Worm (Caenorhabditis elegans) whole organism, young adult: ENCODE measurements around the gene F09G8.10.

Experiments
- B0019.2 ChIP-seq: fragments of 200-800 bp; sonication (Bioruptor generic); conservative IDR thresholded peaks from 2 replicates; pipeline ENCODE4 v1.3.6; 2022; ENCODE audit warnings: missing genetic modification reagents, missing genetic modification characterization, missing compliant biosample characterization
- B0035.1 ChIP-seq: sonication (generic microtip); optimal IDR thresholded peaks from 2 replicates; lab custom pipeline; 2016; ENCODE audit warnings: missing genetic modification characterization, mild to moderate bottlenecking, missing compliant biosample characterization, missing genotype, missing genetic modification reagents
- B0261.1 ChIP-seq: sonication (generic microtip); optimal IDR thresholded peaks from 2 replicates; lab custom pipeline; 2016; ENCODE audit warnings: mild to moderate bottlenecking, missing genetic modification characterization, moderate library complexity, missing compliant biosample characterization
- F10E7.11 ChIP-seq: sonication (generic microtip); optimal IDR thresholded peaks from 2 replicates; lab custom pipeline; 2017; ENCODE audit warnings: mild to moderate bottlenecking, missing genetic modification characterization, moderate library complexity, missing compliant biosample characterization
- F23B12.7 ChIP-seq: sonication (generic microtip); optimal IDR thresholded peaks from 2 replicates; lab custom pipeline; 2017; ENCODE audit warnings: missing genetic modification characterization, mild to moderate bottlenecking, missing compliant biosample characterization, antibody characterized with exemption, moderate library complexity; ENCODE audit not compliant: insufficient read depth
- K12H6.12 ChIP-seq: fragments of 200-800 bp; sonication (Bioruptor generic); optimal IDR thresholded peaks from 2 replicates; lab custom pipeline; 2018; ENCODE audit warnings: mild to moderate bottlenecking, missing genetic modification characterization, missing compliant biosample characterization
- Y67H2A.10 ChIP-seq: fragments of 200-800 bp; sonication (Bioruptor generic); conservative IDR thresholded peaks from 2 replicates; pipeline ENCODE4 v1.3.6; 2022; ENCODE audit warnings: missing genetic modification reagents, missing genetic modification characterization, missing compliant biosample characterization
- ZK185.1 ChIP-seq: sonication (generic microtip); optimal IDR thresholded peaks from 2 replicates; lab custom pipeline; 2016; ENCODE audit warnings: mild to moderate bottlenecking, missing genetic modification characterization, missing compliant biosample characterization; ENCODE audit not compliant: poor library complexity, severe bottlenecking
- aptf-3 ChIP-seq: fragments of 200-800 bp; sonication (Bioruptor generic); IDR thresholded peaks from 2 replicates; pipeline ENCODE4 v1.3.6; 2022; ENCODE audit warnings: missing genetic modification characterization, missing compliant biosample characterization
- athp-1 ChIP-seq: sonication (generic microtip); optimal IDR thresholded peaks from 2 replicates; lab custom pipeline; 2017; ENCODE audit warnings: mild to moderate bottlenecking, missing genetic modification characterization, missing compliant biosample characterization
- attf-5 ChIP-seq: fragments of 200-800 bp; sonication (Bioruptor generic); optimal IDR thresholded peaks from 2 replicates; lab custom pipeline; 2018; ENCODE audit warnings: mild to moderate bottlenecking, missing genetic modification characterization, missing compliant biosample characterization
- bed-2 ChIP-seq: fragments of 200-800 bp; sonication (Bioruptor generic); IDR thresholded peaks from 2 replicates; pipeline ENCODE4 v1.3.6; 2022; ENCODE audit warnings: missing genetic modification reagents, missing genetic modification characterization, missing compliant biosample characterization
- cebp-1 ChIP-seq, 2 experiments: fragments of 200-800 bp in 1 of 2; sonication (Bioruptor generic) in 1 of 2; sonication (generic microtip) in 1 of 2; IDR thresholded peaks in 1 of 2; optimal IDR thresholded peaks in 1 of 2; 2 replicates each; pipeline versions ENCODE4 v1.3.6 to Lab custom; 2017 to 2022; ENCODE audit warnings: missing compliant biosample characterization in 2 of 2, missing genetic modification characterization in 2 of 2, mild to moderate bottlenecking in 1 of 2, missing genetic modification reagents in 1 of 2, moderate library complexity in 1 of 2
- cebp-2 ChIP-seq: fragments of 200-800 bp; sonication (Bioruptor generic); IDR thresholded peaks from 2 replicates; pipeline ENCODE4 v1.3.6; 2022; ENCODE audit warnings: missing genetic modification characterization, missing compliant biosample characterization
- ceh-100 ChIP-seq: fragments of 200-800 bp; sonication (Bioruptor generic); IDR thresholded peaks from 2 replicates; pipeline ENCODE4 v1.3.6; 2022; ENCODE audit warnings: missing genetic modification reagents, missing genetic modification characterization, missing compliant biosample characterization
- ceh-27 ChIP-seq: fragments of 200-800 bp; sonication (Bioruptor generic); optimal IDR thresholded peaks from 2 replicates; lab custom pipeline; 2018; ENCODE audit warnings: mild to moderate bottlenecking, missing genetic modification characterization, moderate library complexity, missing compliant biosample characterization
- ceh-79 ChIP-seq: sonication (generic microtip); optimal IDR thresholded peaks from 2 replicates; lab custom pipeline; 2017; ENCODE audit warnings: mild to moderate bottlenecking, missing genetic modification characterization, missing compliant biosample characterization
- ceh-91 ChIP-seq: fragments of 200-800 bp; sonication (Bioruptor generic); IDR thresholded peaks from 2 replicates; pipeline ENCODE4 v1.3.6; 2022; ENCODE audit warnings: missing genetic modification reagents, missing genetic modification characterization, missing compliant biosample characterization
- die-1 ChIP-seq: sonication (generic microtip); optimal IDR thresholded peaks from 2 replicates; lab custom pipeline; 2016; ENCODE audit warnings: missing genotype, mild to moderate bottlenecking, missing genetic modification characterization, missing compliant biosample characterization
- dpl-1 ChIP-seq: fragments of 150-350 bp; optimal IDR thresholded peaks from 2 replicates; lab custom pipeline; 2014; ENCODE audit warnings: missing biosample characterization, missing genetic modification reagents, missing genetic modification characterization
- egl-44 ChIP-seq: fragments of 200-800 bp; sonication (Bioruptor generic); IDR thresholded peaks from 2 replicates; pipeline ENCODE4 v1.3.6; 2022; ENCODE audit warnings: missing genetic modification reagents, missing genetic modification characterization, missing compliant biosample characterization
- hmg-1.2 ChIP-seq: fragments of 200-800 bp; sonication (Bioruptor generic); IDR thresholded peaks from 2 replicates; pipeline ENCODE4 v1.3.6; 2022; ENCODE audit warnings: missing genetic modification reagents, missing genetic modification characterization, missing compliant biosample characterization
- hrde-1 ChIP-seq: sonication (generic microtip); optimal IDR thresholded peaks from 2 replicates; lab custom pipeline; 2016; ENCODE audit warnings: missing genetic modification characterization, mild to moderate bottlenecking, missing compliant biosample characterization, moderate library complexity, missing genotype, missing genetic modification reagents, borderline replicate concordance
- hsf-1 ChIP-seq: fragments of 200-800 bp; sonication (Bioruptor generic); IDR thresholded peaks from 2 replicates; pipeline ENCODE4 v1.3.6; 2022; ENCODE audit warnings: missing genetic modification reagents, missing genetic modification characterization, missing compliant biosample characterization
- let-526 ChIP-seq: fragments of 200-800 bp; sonication (Bioruptor generic); IDR thresholded peaks from 2 replicates; pipeline ENCODE4 v1.3.6; 2022; ENCODE audit warnings: missing genetic modification reagents, missing genetic modification characterization, missing compliant biosample characterization
- let-607 ChIP-seq, 2 experiments: fragments of 200-800 bp in 1 of 2; sonication (Bioruptor generic) in 1 of 2; sonication (generic microtip) in 1 of 2; optimal IDR thresholded peaks; 2 replicates each; lab custom pipeline; 2016 to 2018; ENCODE audit warnings: mild to moderate bottlenecking in 2 of 2, missing compliant biosample characterization in 2 of 2, missing genetic modification characterization in 2 of 2, moderate library complexity in 2 of 2, missing genotype in 1 of 2
- lin-26 ChIP-seq: fragments of 200-800 bp; sonication (Bioruptor generic); IDR thresholded peaks from 2 replicates; pipeline ENCODE4 v1.3.6; 2022; ENCODE audit warnings: missing genetic modification reagents, missing genetic modification characterization, missing compliant biosample characterization
- lir-1 ChIP-seq: fragments of 200-800 bp; sonication (Bioruptor generic); conservative IDR thresholded peaks from 2 replicates; pipeline ENCODE4 v1.3.6; 2022; ENCODE audit warnings: missing genetic modification reagents, missing genetic modification characterization, missing compliant biosample characterization
- lsl-1 ChIP-seq: fragments of 200-800 bp; sonication (Bioruptor generic); optimal IDR thresholded peaks from 2 replicates; lab custom pipeline; 2018; ENCODE audit warnings: mild to moderate bottlenecking, missing genetic modification characterization, moderate library complexity, missing compliant biosample characterization
- madf-10 ChIP-seq: sonication (generic microtip); optimal IDR thresholded peaks from 2 replicates; lab custom pipeline; 2016; ENCODE audit warnings: mild to moderate bottlenecking, missing genetic modification characterization, missing compliant biosample characterization
- madf-3 ChIP-seq: fragments of 200-800 bp; sonication (Bioruptor generic); IDR thresholded peaks from 2 replicates; pipeline ENCODE4 v1.3.6; 2022; ENCODE audit warnings: missing genetic modification reagents, missing genetic modification characterization, missing compliant biosample characterization
- madf-6 ChIP-seq: fragments of 200-800 bp; sonication (Bioruptor generic); IDR thresholded peaks from 2 replicates; pipeline ENCODE4 v1.3.6; 2022; ENCODE audit warnings: missing genetic modification reagents, missing genetic modification characterization, missing compliant biosample characterization
- madf-8 ChIP-seq: fragments of 200-800 bp; sonication (Bioruptor generic); conservative IDR thresholded peaks from 2 replicates; pipeline ENCODE4 v1.3.6; 2022; ENCODE audit warnings: missing genetic modification reagents, missing genetic modification characterization, missing compliant biosample characterization
- pbrm-1 ChIP-seq: fragments of 200-800 bp; sonication (Bioruptor generic); IDR thresholded peaks from 2 replicates; pipeline ENCODE4 v1.3.6; 2022; ENCODE audit warnings: missing genetic modification reagents, missing genetic modification characterization, missing compliant biosample characterization
- sea-2 ChIP-seq: fragments of 200-800 bp; sonication (Bioruptor generic); IDR thresholded peaks from 2 replicates; pipeline ENCODE4 v1.3.6; 2022; ENCODE audit warnings: missing genetic modification characterization, missing compliant biosample characterization
- snpc-1.3 ChIP-seq: sonication (generic microtip); optimal IDR thresholded peaks from 2 replicates; lab custom pipeline; 2017; ENCODE audit warnings: missing genetic modification characterization, mild to moderate bottlenecking, missing compliant biosample characterization, antibody characterized with exemption, moderate library complexity, missing genotype, missing genetic modification reagents; ENCODE audit not compliant: insufficient read depth
- snpc-3.4 ChIP-seq: sonication (generic microtip); optimal IDR thresholded peaks from 2 replicates; lab custom pipeline; 2017; ENCODE audit warnings: missing genetic modification characterization, mild to moderate bottlenecking, missing compliant biosample characterization, antibody characterized with exemption, moderate library complexity, missing genotype, missing genetic modification reagents
- snpc-4 ChIP-seq, 5 experiments: fragments of 150-350 bp in 1 of 5; sonication (generic microtip) in 4 of 5; optimal IDR thresholded peaks; 2 replicates each; lab custom pipeline; 2014 to 2018; ENCODE audit warnings: missing genetic modification characterization in 5 of 5, missing biosample characterization in 3 of 5, antibody characterized with exemption in 2 of 5, mild to moderate bottlenecking in 2 of 5, missing compliant biosample characterization in 2 of 5, missing genotype in 2 of 5, moderate library complexity in 2 of 5, missing genetic modification reagents in 1 of 5
- tbp1 ChIP-seq: fragments of 200-800 bp; sonication (Bioruptor generic); optimal IDR thresholded peaks from 2 replicates; lab custom pipeline; 2018; ENCODE audit warnings: mild to moderate bottlenecking, missing genetic modification characterization, missing compliant biosample characterization
- unc-130 ChIP-seq: sonication (generic microtip); optimal IDR thresholded peaks from 2 replicates; lab custom pipeline; 2016; ENCODE audit warnings: missing genetic modification reagents, missing genetic modification characterization, missing compliant biosample characterization
- zim-3 ChIP-seq: sonication (generic microtip); optimal IDR thresholded peaks from 2 replicates; lab custom pipeline; 2017; ENCODE audit warnings: mild to moderate bottlenecking, missing genetic modification characterization, moderate library complexity, missing compliant biosample characterization
- ztf-18 ChIP-seq: sonication (generic microtip); optimal IDR thresholded peaks from 2 replicates; lab custom pipeline; 2016; ENCODE audit warnings: missing genotype, mild to moderate bottlenecking, missing genetic modification characterization, missing compliant biosample characterization
- ztf-22 ChIP-seq: fragments of 200-800 bp; sonication (Bioruptor generic); optimal IDR thresholded peaks from 2 replicates; lab custom pipeline; 2018; ENCODE audit warnings: mild to moderate bottlenecking, missing genetic modification characterization, moderate library complexity, missing compliant biosample characterization
- ztf-26 ChIP-seq: sonication (generic microtip); optimal IDR thresholded peaks from 2 replicates; lab custom pipeline; 2017; ENCODE audit warnings: missing genetic modification characterization, missing compliant biosample characterization
- ztf-28 ChIP-seq: fragments of 200-800 bp; sonication (Bioruptor generic); IDR thresholded peaks from 2 replicates; pipeline ENCODE4 v1.3.6; 2022; ENCODE audit warnings: missing genetic modification reagents, missing genetic modification characterization, missing compliant biosample characterization
- ztf-3 ChIP-seq: fragments of 200-800 bp; sonication (Bioruptor generic); optimal IDR thresholded peaks from 2 replicates; lab custom pipeline; 2018; ENCODE audit warnings: mild to moderate bottlenecking, missing genetic modification characterization, missing compliant biosample characterization

Gene F09G8.10

ce11 chrIII:8307356-8307755 is 35.4 kb upstream of the F09G8.10 start, which contains the start of the genes F10E9.7 and F10E9.5:
Gene F10E9.7, minus strand, starts transcription at chrIII:8307441.
Gene F10E9.5, plus strand, starts transcription at chrIII:8307592.
- TF ChIP-seq sea-2, result no peak
- TF ChIP-seq snpc-1.3, result peak; percentile 62
- TF ChIP-seq zim-3 (tag; lab: Kevin White, UChicago), result peak; percentile 36
- 0 out of 2 replicates have a peak, but pooled peaks have one; percentile 48 for TF ChIP-seq hsf-1 (GFP tag; lab: Robert Waterston, UW)
- TF ChIP-seq ceh-91 (GFP tag; lab: Robert Waterston, UW), result peak; percentile 70
- TF ChIP-seq Y67H2A.10 (GFP tag; lab: Robert Waterston, UW), result peak; percentile 61; the same call in 1 of the 2 replicates
- no peak for TF ChIP-seq cebp-2 (GFP tag; lab: Robert Waterston, UW)
- TF ChIP-seq madf-10 (tag; lab: Kevin White, UChicago), result peak; percentile 83
- TF ChIP-seq ceh-27 (GFP tag; lab: Kevin White, UChicago), result peak; percentile 92
- peak; percentile 45 for TF ChIP-seq B0035.1 (tag; lab: Kevin White, UChicago)
- TF ChIP-seq egl-44 (GFP tag; lab: Robert Waterston, UW), result no peak
- TF ChIP-seq cebp-1 (GFP tag; IDR thresholded peaks at IDR 0.05; lab: Robert Waterston, UW), result no peak
- TF ChIP-seq cebp-1 (tag; optimal IDR thresholded peaks at IDR 0.05; lab: Kevin White, UChicago), result peak; percentile 68
- TF ChIP-seq bed-2 (GFP tag; lab: Robert Waterston, UW), result peak; percentile 62; the same call in 1 of the 2 replicates
- TF ChIP-seq ZK185.1 (tag; lab: Kevin White, UChicago), result peak; percentile 96
- peak; percentile 22 for TF ChIP-seq ztf-18 (tag; lab: Kevin White, UChicago)
- peak; percentile 12 for TF ChIP-seq snpc-4 (GFP tag; optimal IDR thresholded peaks at IDR 0.05; lab: Kevin White, UChicago)
- peak in 3 of 4 experiments; percentile 41 to 66 (median 51) for TF ChIP-seq snpc-4 (tag; optimal IDR thresholded peaks at IDR 0.05; lab: Kevin White, UChicago)
- TF ChIP-seq B0261.1 (tag; lab: Kevin White, UChicago), result peak; percentile 19
- TF ChIP-seq unc-130 (GFP tag; lab: Kevin White, UChicago), result peak; percentile 94
- peak; percentile 89 for TF ChIP-seq ztf-28 (GFP tag; lab: Robert Waterston, UW)
- peak; percentile 78; the same call in 1 of the 2 replicates for TF ChIP-seq madf-3
- peak; percentile 85 for TF ChIP-seq K12H6.12
- TF ChIP-seq snpc-3.4 (tag; lab: Kevin White, UChicago), result peak; percentile 66
- no peak for TF ChIP-seq pbrm-1 (GFP tag; lab: Robert Waterston, UW)
- TF ChIP-seq dpl-1, result peak; percentile 65
- TF ChIP-seq ztf-26 (tag; lab: Kevin White, UChicago), result no peak
- TF ChIP-seq F10E7.11 (tag; lab: Kevin White, UChicago), result peak; percentile 76
- peak; percentile 52 for TF ChIP-seq madf-8 (GFP tag; lab: Robert Waterston, UW)
- peak; percentile 75; the same call in 1 of the 2 replicates for TF ChIP-seq lir-1 (GFP tag; lab: Robert Waterston, UW)
- peak; percentile 37 for TF ChIP-seq athp-1 (tag; lab: Kevin White, UChicago)
- peak; percentile 73 for TF ChIP-seq B0019.2 (GFP tag; lab: Robert Waterston, UW)
- TF ChIP-seq let-607 (tag; optimal IDR thresholded peaks at IDR 0.05; lab: Kevin White, UChicago), result peak in 1 of 2 experiments; percentile 82
- TF ChIP-seq ceh-100 (GFP tag; lab: Robert Waterston, UW), result peak; percentile 69
- TF ChIP-seq ztf-3, result no peak
- no peak for TF ChIP-seq ceh-79 (tag; lab: Kevin White, UChicago)
- no peak for TF ChIP-seq ztf-22 (GFP tag; lab: Kevin White, UChicago)
- no peak for TF ChIP-seq die-1
- peak; percentile 61 for TF ChIP-seq tbp1
- TF ChIP-seq attf-5 (GFP tag; lab: Kevin White, UChicago), result peak; percentile 75
- TF ChIP-seq hmg-1.2, result peak; percentile 42
- TF ChIP-seq F23B12.7 (tag; lab: Kevin White, UChicago), result peak; percentile 67
- no peak for TF ChIP-seq lin-26 (GFP tag; lab: Robert Waterston, UW)
- peak; percentile 58 for TF ChIP-seq lsl-1
- peak; percentile 78 for TF ChIP-seq let-526 (GFP tag; lab: Robert Waterston, UW)
- no peak for TF ChIP-seq aptf-3 (GFP tag; lab: Robert Waterston, UW)
- peak; percentile 75 for TF ChIP-seq madf-6 (GFP tag; lab: Robert Waterston, UW)
- peak; percentile 82 for TF ChIP-seq hrde-1 (tag; lab: Kevin White, UChicago)
